Worm (Caenorhabditis elegans) whole organism, young adult: ENCODE measurements around the gene T20G5.13.

Source experiments
- F49E8.2 ChIP-seq: sonication (generic microtip); optimal IDR thresholded peaks from 3 replicates; lab custom pipeline; 2017; ENCODE audit warnings: missing genetic modification characterization, mild to moderate bottlenecking, missing compliant biosample characterization, antibody characterized with exemption, moderate library complexity; ENCODE audit not compliant: insufficient read depth
- K12H6.12 ChIP-seq: fragments of 200-800 bp; sonication (Bioruptor generic); optimal IDR thresholded peaks from 2 replicates; lab custom pipeline; 2018; ENCODE audit warnings: mild to moderate bottlenecking, missing genetic modification characterization, missing compliant biosample characterization
- dpl-1 ChIP-seq: fragments of 150-350 bp; optimal IDR thresholded peaks from 2 replicates; lab custom pipeline; 2014; ENCODE audit warnings: missing biosample characterization, missing genetic modification reagents, missing genetic modification characterization
- efl-1 ChIP-seq: fragments of 150-350 bp; optimal IDR thresholded peaks from 2 replicates; lab custom pipeline; 2014; ENCODE audit warnings: missing biosample characterization, missing genetic modification reagents, missing genetic modification characterization
- hsf-1 ChIP-seq: fragments of 200-800 bp; sonication (Bioruptor generic); IDR thresholded peaks from 2 replicates; pipeline ENCODE4 v1.3.6; 2022; ENCODE audit warnings: missing genetic modification reagents, missing genetic modification characterization, missing compliant biosample characterization
- snpc-4 ChIP-seq, 5 experiments: fragments of 150-350 bp in 1 of 5; sonication (generic microtip) in 4 of 5; optimal IDR thresholded peaks; 2 replicates each; lab custom pipeline; 2014 to 2018; ENCODE audit warnings: missing genetic modification characterization in 5 of 5, missing biosample characterization in 3 of 5, antibody characterized with exemption in 2 of 5, mild to moderate bottlenecking in 2 of 5, missing compliant biosample characterization in 2 of 5, missing genotype in 2 of 5, moderate library complexity in 2 of 5, missing genetic modification reagents in 1 of 5
- tbx-9 ChIP-seq: sonication (generic microtip); optimal IDR thresholded peaks from 2 replicates; lab custom pipeline; 2016; ENCODE audit warnings: borderline replicate concordance, missing genetic modification characterization, inconsistent platforms, missing compliant biosample characterization
- ztf-18 ChIP-seq: sonication (generic microtip); optimal IDR thresholded peaks from 2 replicates; lab custom pipeline; 2016; ENCODE audit warnings: missing genotype, mild to moderate bottlenecking, missing genetic modification characterization, missing compliant biosample characterization
- ztf-25 ChIP-seq: fragments of 200-800 bp; sonication (Bioruptor generic); IDR thresholded peaks from 2 replicates; pipeline ENCODE4 v1.3.6; 2022; ENCODE audit warnings: missing genetic modification reagents, missing genetic modification characterization, missing compliant biosample characterization
- ztf-28 ChIP-seq: fragments of 200-800 bp; sonication (Bioruptor generic); IDR thresholded peaks from 2 replicates; pipeline ENCODE4 v1.3.6; 2022; ENCODE audit warnings: missing genetic modification reagents, missing genetic modification characterization, missing compliant biosample characterization

DNA sequence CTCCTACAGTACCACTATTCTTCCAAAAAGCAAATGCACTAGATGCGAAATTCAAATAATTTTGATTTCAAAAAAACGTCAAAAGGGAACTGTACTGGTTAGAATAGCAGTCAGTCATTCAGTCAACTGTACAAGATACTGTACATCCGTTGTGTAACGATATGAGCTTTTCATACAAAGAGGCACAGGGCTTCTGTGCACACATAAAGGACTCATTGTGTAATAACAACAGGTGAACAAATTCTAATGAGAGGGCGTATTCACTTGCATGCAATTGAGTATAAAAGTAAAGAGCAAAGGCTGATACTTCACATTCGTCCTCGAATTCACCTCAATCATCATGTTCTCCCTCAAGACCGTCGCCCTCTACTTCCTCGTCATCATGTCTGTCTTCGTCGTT lies 3.7 kb downstream of the T20G5.13 start, which contains the start of gene dod-6:
- TF ChIP-seq ztf-18 (tag; lab: Kevin White, UChicago) (no peak), ztf-28 (no peak), hsf-1 (GFP tag; lab: Robert Waterston, UW) (no peak), snpc-4 (GFP tag; optimal IDR thresholded peaks at IDR 0.05; lab: Kevin White, UChicago) (no peak), snpc-4 (tag; optimal IDR thresholded peaks at IDR 0.05; lab: Kevin White, UChicago) (no peak), K12H6.12 (tag; lab: Kevin White, UChicago) (no peak), tbx-9 (tag; lab: Kevin White, UChicago) (no peak), dpl-1 (GFP tag; lab: Kevin White, UChicago) (no peak), ztf-25 (GFP tag; lab: Robert Waterston, UW) (no peak), efl-1 (no peak), F49E8.2 (tag; lab: Kevin White, UChicago) (no peak)
